Worm (Caenorhabditis elegans): ENCODE results near the gene fbxb-97.

The fbxb-97 gene

ce11 chrII:1848109-1848508, at the start of gene fbxb-97:
Gene fbxb-97, minus strand, starts transcription at chrII:1848161.
- TF ChIP-seq him-1 (tag; optimal IDR thresholded peaks at IDR 0.05): no peak
- no peak for TF ChIP-seq W03F9.2 (tag; optimal IDR thresholded peaks at IDR 0.05)
- TF ChIP-seq dao-5 (tag; optimal IDR thresholded peaks at IDR 0.05): no peak

- no peak for TF ChIP-seq dao-5 (tag; optimal IDR thresholded peaks at IDR 0.05)
- TF ChIP-seq W03F9.2 (tag; optimal IDR thresholded peaks at IDR 0.05): no peak
- TF ChIP-seq him-1 (tag; optimal IDR thresholded peaks at IDR 0.05): no peak
Measured at ce11 chrII:1895762-1896161, 47.8 kb upstream of the fbxb-97 start, which contains the start of gene math-25. Gene math-25, plus strand, starts transcription at chrII:1896062.

- no peak for TF ChIP-seq him-1 (tag; optimal IDR thresholded peaks at IDR 0.05)
Measured at ce11 chrII:1895278-1895677, 47.3 kb upstream of the fbxb-97 start, which contains the start of gene C46F9.5. Gene C46F9.5, plus strand, starts transcription at chrII:1895578.

ce11 chrII:1893912-1894311, 46.0 kb upstream of the fbxb-97 start, which contains the start of gene C16C4.1:
Gene C16C4.1, plus strand, starts transcription at chrII:1894212.
- TF ChIP-seq W03F9.2 (tag; optimal IDR thresholded peaks at IDR 0.05) (no peak), dao-5 (tag; optimal IDR thresholded peaks at IDR 0.05) (no peak), him-1 (tag; optimal IDR thresholded peaks at IDR 0.05) (no peak)

- TF ChIP-seq dao-5 (tag; optimal IDR thresholded peaks at IDR 0.05): no peak
- TF ChIP-seq W03F9.2 (tag; optimal IDR thresholded peaks at IDR 0.05): no peak
- no peak for TF ChIP-seq him-1 (tag; optimal IDR thresholded peaks at IDR 0.05)
Measured at ce11 chrII:1890682-1891081, 42.7 kb upstream of the fbxb-97 start, which contains the start of gene math-9. Gene math-9, minus strand, starts transcription at chrII:1890782.

- TF ChIP-seq him-1 (tag; optimal IDR thresholded peaks at IDR 0.05) (no peak), dao-5 (tag; optimal IDR thresholded peaks at IDR 0.05) (no peak), W03F9.2 (tag; optimal IDR thresholded peaks at IDR 0.05) (no peak)
Measured at ce11 chrII:1889071-1889470, 41.1 kb upstream of the fbxb-97 start, which contains the start of gene math-8. Gene math-8, minus strand, starts transcription at chrII:1889171.

ce11 chrII:1886379-1886778, 38.4 kb upstream of the fbxb-97 start, which contains the start of gene math-7:
Gene math-7, minus strand, starts transcription at chrII:1886479.
- TF ChIP-seq dao-5 (tag; optimal IDR thresholded peaks at IDR 0.05) (no peak), W03F9.2 (tag; optimal IDR thresholded peaks at IDR 0.05) (no peak), him-1 (tag; optimal IDR thresholded peaks at IDR 0.05) (no peak)

- TF ChIP-seq him-1 (tag; optimal IDR thresholded peaks at IDR 0.05) (no peak), dao-5 (tag; optimal IDR thresholded peaks at IDR 0.05) (no peak), W03F9.2 (tag; optimal IDR thresholded peaks at IDR 0.05) (no peak)
Measured at ce11 chrII:1884635-1885034, 36.7 kb upstream of the fbxb-97 start, which contains the start of gene math-6. Gene math-6, minus strand, starts transcription at chrII:1884735.

ce11 chrII:1882705-1883104, 34.7 kb upstream of the fbxb-97 start, which contains the start of gene math-5:
Gene math-5, minus strand, starts transcription at chrII:1882805.
- no peak for TF ChIP-seq W03F9.2 (tag; optimal IDR thresholded peaks at IDR 0.05)
- TF ChIP-seq him-1 (tag; optimal IDR thresholded peaks at IDR 0.05): no peak
- no peak for TF ChIP-seq dao-5 (tag; optimal IDR thresholded peaks at IDR 0.05)

- TF ChIP-seq W03F9.2 (tag; optimal IDR thresholded peaks at IDR 0.05): no peak
- TF ChIP-seq him-1 (tag; optimal IDR thresholded peaks at IDR 0.05): no peak
- TF ChIP-seq dao-5 (tag; optimal IDR thresholded peaks at IDR 0.05): no peak
Measured at ce11 chrII:1878663-1879062, 30.7 kb upstream of the fbxb-97 start, which contains the start of gene math-16. Gene math-16, minus strand, starts transcription at chrII:1878763.

ce11 chrII:1875658-1876057, 27.7 kb upstream of the fbxb-97 start, which contains the start of gene math-13:
Gene math-13, plus strand, starts transcription at chrII:1875958.
- TF ChIP-seq W03F9.2 (tag; optimal IDR thresholded peaks at IDR 0.05) (no peak), him-1 (tag; optimal IDR thresholded peaks at IDR 0.05) (no peak), dao-5 (tag; optimal IDR thresholded peaks at IDR 0.05) (no peak)

- TF ChIP-seq W03F9.2 (tag; optimal IDR thresholded peaks at IDR 0.05): no peak
- no peak for TF ChIP-seq dao-5 (tag; optimal IDR thresholded peaks at IDR 0.05)
- TF ChIP-seq him-1 (tag; optimal IDR thresholded peaks at IDR 0.05): no peak
Measured at ce11 chrII:1870875-1871592, 23.1 kb upstream of the fbxb-97 start, which contains the start of gene math-10. Gene math-10, plus strand, starts transcription at chrII:1871542.

ce11 chrII:1869120-1869519, 21.2 kb upstream of the fbxb-97 start, which contains the start of gene math-14:
Gene math-14, plus strand, starts transcription at chrII:1869420.
- TF ChIP-seq dao-5 (tag; optimal IDR thresholded peaks at IDR 0.05): no peak
- no peak for TF ChIP-seq him-1 (tag; optimal IDR thresholded peaks at IDR 0.05)
- no peak for TF ChIP-seq W03F9.2 (tag; optimal IDR thresholded peaks at IDR 0.05)

Data from whole organism, L4/young adult.